Worm (Caenorhabditis elegans): ENCODE measurements around the gene F59B2.14.

DNA sequence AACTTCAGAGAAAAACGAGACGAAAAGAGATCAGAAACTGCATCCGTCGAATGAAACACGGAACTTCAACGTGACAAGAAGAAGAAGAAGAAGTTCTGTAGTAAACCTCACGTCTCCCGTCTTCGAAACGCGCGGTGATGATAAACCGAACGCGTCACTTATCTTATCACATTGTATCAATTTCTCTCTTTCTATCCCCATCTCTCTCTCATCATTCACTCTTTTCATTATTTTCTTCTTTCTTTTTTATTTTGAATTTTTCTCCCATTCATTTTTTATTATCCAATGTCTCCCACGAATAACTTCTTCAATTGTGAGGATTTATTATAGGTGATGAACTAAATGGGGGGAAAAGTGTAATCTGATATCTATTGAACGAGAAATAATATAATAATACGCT is 35.6 kb downstream of the F59B2.14 start:
- no peak for TF ChIP-seq grh-1 (GFP tag; IDR thresholded peaks at IDR 0.05)
- TF ChIP-seq ces-1 (GFP tag; optimal IDR thresholded peaks at IDR 0.05): no peak
- no peak for TF ChIP-seq C04F5.9 (tag; optimal IDR thresholded peaks at IDR 0.05)
- TF ChIP-seq lin-39 (tag; optimal IDR thresholded peaks at IDR 0.05): no peak
- TF ChIP-seq jun-1 (tag; optimal IDR thresholded peaks at IDR 0.05): no peak
- no peak for TF ChIP-seq unc-30 (tag; optimal IDR thresholded peaks at IDR 0.05)
- no peak for TF ChIP-seq nhr-77 (tag; optimal IDR thresholded peaks at IDR 0.05)
- TF ChIP-seq rnt-1 (tag; optimal IDR thresholded peaks at IDR 0.05): no peak
